Worm (Caenorhabditis elegans): Measurements from ENCODE around the gene lgc-39.

ce11 chrV:7198403-7198802 is 23.1 kb downstream of the lgc-39 start:
- TF ChIP-seq tbx-2 (tag; optimal IDR thresholded peaks at IDR 0.05) (no peak), nhr-11 (tag; optimal IDR thresholded peaks at IDR 0.05) (no peak), zip-5 (tag; optimal IDR thresholded peaks at IDR 0.05) (no peak), madf-2 (tag; optimal IDR thresholded peaks at IDR 0.05) (no peak), unc-55 (GFP tag; optimal IDR thresholded peaks at IDR 0.05) (no peak), pag-3 (tag; optimal IDR thresholded peaks at IDR 0.05; ENCODE audit: borderline replicate concordance) (no peak), lim-6 (tag; optimal IDR thresholded peaks at IDR 0.05) (no peak)

Measured in whole organism, late embryonic.